Fruit fly (Drosophila melanogaster) whole organism, adult: ENCODE results near the gene Irp-1A.

Source experiments
- CG11617 ChIP-seq: fragments of 200-800 bp; sonication (Bioruptor generic); optimal IDR thresholded peaks from 2 replicates; lab custom pipeline; 2017; ENCODE audit warnings: mild to moderate bottlenecking, missing biosample characterization, missing genetic modification reagents, missing genetic modification characterization
- CG12768 ChIP-seq: fragments of 200-800 bp; sonication (Bioruptor generic); optimal IDR thresholded peaks from 2 replicates; lab custom pipeline; 2017; ENCODE audit warnings: missing biosample characterization, missing genetic modification characterization, mild to moderate bottlenecking, moderate library complexity, missing genetic modification reagents
- CG14711 ChIP-seq: fragments of 200-800 bp; sonication (Bioruptor generic); optimal IDR thresholded peaks from 2 replicates; lab custom pipeline; 2018; ENCODE audit warnings: missing biosample characterization, mild to moderate bottlenecking, missing genetic modification characterization, moderate library complexity
- CG1620 ChIP-seq: fragments of 200-800 bp; sonication (Bioruptor generic); optimal IDR thresholded peaks from 2 replicates; lab custom pipeline; 2016; ENCODE audit warnings: missing biosample characterization, missing genetic modification characterization
- CG33017 ChIP-seq: fragments of 200-800 bp; sonication (Bioruptor generic); optimal IDR thresholded peaks from 2 replicates; lab custom pipeline; 2018; ENCODE audit warnings: missing biosample characterization, mild to moderate bottlenecking, missing genetic modification characterization, moderate library complexity
- CG5204 ChIP-seq: fragments of 200-800 bp; sonication (Bioruptor generic); optimal IDR thresholded peaks from 2 replicates; lab custom pipeline; 2016; ENCODE audit warnings: missing biosample characterization, missing genetic modification characterization
- CG7045 ChIP-seq: fragments of 200-800 bp; sonication (Bioruptor generic); optimal IDR thresholded peaks from 2 replicates; lab custom pipeline; 2017; ENCODE audit warnings: missing biosample characterization, mild to moderate bottlenecking, missing genetic modification characterization
- CG7101 ChIP-seq: fragments of 200-800 bp; sonication (Bioruptor generic); optimal IDR thresholded peaks from 2 replicates; lab custom pipeline; 2018; ENCODE audit warnings: missing biosample characterization, mild to moderate bottlenecking, missing genetic modification characterization, moderate library complexity
- Clk ChIP-seq: fragments of 200-800 bp; sonication (Bioruptor generic); optimal IDR thresholded peaks from 2 replicates; lab custom pipeline; 2017; ENCODE audit warnings: missing biosample characterization, missing genetic modification characterization
- Crg-1 ChIP-seq: fragments of 200-800 bp; sonication (Bioruptor generic); optimal IDR thresholded peaks from 2 replicates; lab custom pipeline; 2016; ENCODE audit warnings: missing biosample characterization, missing genetic modification characterization
- Hr96 ChIP-seq: fragments of 200-800 bp; sonication (Bioruptor generic); optimal IDR thresholded peaks from 2 replicates; lab custom pipeline; 2016; ENCODE audit warnings: missing biosample characterization, missing genetic modification characterization
- Mnt ChIP-seq: fragments of 200-800 bp; sonication (Bioruptor generic); optimal IDR thresholded peaks from 2 replicates; lab custom pipeline; 2016; ENCODE audit warnings: missing biosample characterization, mild to moderate bottlenecking, missing genetic modification characterization
- bab1 ChIP-seq: fragments of 200-800 bp; sonication (Bioruptor generic); optimal IDR thresholded peaks from 3 replicates; lab custom pipeline; 2019; ENCODE audit warnings: missing biosample characterization, mild to moderate bottlenecking, missing genetic modification characterization, moderate library complexity
- cic ChIP-seq: fragments of 200-800 bp; sonication (Bioruptor generic); optimal IDR thresholded peaks from 2 replicates; lab custom pipeline; 2017; ENCODE audit warnings: missing biosample characterization, mild to moderate bottlenecking, missing genetic modification characterization, moderate library complexity
- cnc ChIP-seq, 2 experiments: fragments of >200 bp; optimal IDR thresholded peaks; 2 replicates each; lab custom pipeline; 2017
- kay ChIP-seq: fragments of 200-800 bp; sonication (Bioruptor generic); peaks from one replicate; lab custom pipeline; 2016; ENCODE audit warnings: missing biosample characterization, missing genetic modification characterization, borderline replicate concordance
- ovo ChIP-seq: fragments of 200-800 bp; sonication (Bioruptor generic); optimal IDR thresholded peaks from 2 replicates; lab custom pipeline; 2016; ENCODE audit warnings: missing biosample characterization, missing genetic modification characterization
- pad ChIP-seq: fragments of 200-800 bp; sonication (Bioruptor generic); optimal IDR thresholded peaks from 3 replicates; lab custom pipeline; 2017; ENCODE audit warnings: missing biosample characterization, missing genetic modification characterization, mild to moderate bottlenecking, moderate library complexity, missing genetic modification reagents
- tj ChIP-seq: fragments of 200-800 bp; sonication (Bioruptor generic); optimal IDR thresholded peaks from 3 replicates; lab custom pipeline; 2017; ENCODE audit warnings: missing biosample characterization, mild to moderate bottlenecking, missing genetic modification characterization, moderate library complexity
- toe ChIP-seq: fragments of 200-800 bp; sonication (Bioruptor generic); optimal IDR thresholded peaks from 2 replicates; lab custom pipeline; 2016; ENCODE audit warnings: missing biosample characterization, missing genetic modification characterization

The Irp-1A gene

DNA sequence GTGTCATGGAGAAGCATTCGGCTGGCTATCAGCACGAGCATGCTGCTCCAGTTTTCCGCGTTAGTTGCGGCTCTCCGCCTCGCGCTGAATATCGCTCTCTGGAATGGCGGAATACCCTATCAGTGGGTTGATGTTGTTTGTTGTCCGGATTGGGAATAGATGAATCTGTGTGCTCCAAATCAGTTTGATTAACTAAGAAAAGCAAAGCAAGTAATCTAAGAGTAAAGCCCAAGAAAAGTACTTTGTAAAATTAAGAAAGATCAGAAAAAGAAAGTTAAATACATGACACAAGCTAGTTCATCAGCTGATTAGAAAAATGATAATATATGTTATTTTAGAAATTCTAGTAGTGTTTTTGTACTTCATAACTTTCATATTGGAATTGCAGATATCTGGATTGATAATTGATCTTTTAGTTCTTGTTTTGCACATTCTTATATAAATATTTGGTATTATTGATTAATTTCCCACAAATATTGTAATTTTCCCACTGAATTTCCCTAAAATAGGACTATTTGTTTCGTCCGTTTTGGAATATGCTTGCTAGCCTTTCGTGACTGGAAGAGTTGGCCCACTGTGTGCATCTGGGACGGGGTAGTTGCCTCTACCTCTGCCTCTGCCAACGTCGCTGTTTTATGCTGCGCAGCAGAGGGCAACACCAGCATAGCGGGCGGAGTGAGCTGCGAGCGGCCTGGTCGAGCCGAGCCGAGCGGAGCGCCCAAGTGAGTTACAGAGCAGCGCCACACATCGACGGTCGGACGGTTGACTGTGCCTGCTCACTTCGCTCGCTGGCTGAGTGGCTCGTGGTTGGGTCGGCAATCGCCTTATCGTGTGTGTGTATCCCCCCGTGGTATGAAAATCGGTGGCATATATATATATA, 29.7 kb upstream of the Irp-1A start:
- TF ChIP-seq CG7045 (GFP tag; lab: Kevin White, UChicago) (no peak), Mnt (GFP tag; lab: Kevin White, UChicago) (peak; percentile 37), CG7101 (peak; percentile 1), pad (GFP tag; lab: Kevin White, UChicago) (no peak), CG1620 (GFP tag; lab: Kevin White, UChicago) (no peak), toe (GFP tag; lab: Kevin White, UChicago) (no peak), CG14711 (tag; lab: Kevin White, UChicago) (no peak), CG5204 (GFP tag; lab: Kevin White, UChicago) (peak; percentile 37), bab1 (GFP tag; lab: Kevin White, UChicago) (no peak), CG11617 (GFP tag; lab: Kevin White, UChicago) (peak; percentile 42), Hr96 (GFP tag; lab: Kevin White, UChicago) (peak; percentile 24), kay (GFP tag; lab: Kevin White, UChicago) (peak; percentile 74), CG33017 (peak; percentile 38), CG12768 (GFP tag; lab: Kevin White, UChicago) (no peak), Crg-1 (no peak)

DNA sequence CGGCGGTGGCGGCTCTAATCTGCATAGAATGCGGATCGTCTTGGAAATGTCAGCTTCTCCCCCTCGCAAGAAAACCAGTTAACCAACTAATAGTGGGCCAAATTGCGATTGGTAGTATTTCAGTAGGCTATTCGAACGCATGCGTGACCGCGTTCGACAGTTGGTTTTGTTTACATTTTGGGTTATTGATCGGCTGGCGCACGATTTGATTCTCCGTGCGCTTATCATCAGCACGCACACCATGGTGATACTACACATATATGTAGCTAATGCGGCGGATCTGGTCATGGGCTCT, 29.2 kb upstream of the Irp-1A start:
- TF ChIP-seq Mnt (GFP tag; lab: Kevin White, UChicago): no peak
- TF ChIP-seq cic (GFP tag; lab: Kevin White, UChicago): peak; percentile 67
- no peak for TF ChIP-seq Crg-1

DNA sequence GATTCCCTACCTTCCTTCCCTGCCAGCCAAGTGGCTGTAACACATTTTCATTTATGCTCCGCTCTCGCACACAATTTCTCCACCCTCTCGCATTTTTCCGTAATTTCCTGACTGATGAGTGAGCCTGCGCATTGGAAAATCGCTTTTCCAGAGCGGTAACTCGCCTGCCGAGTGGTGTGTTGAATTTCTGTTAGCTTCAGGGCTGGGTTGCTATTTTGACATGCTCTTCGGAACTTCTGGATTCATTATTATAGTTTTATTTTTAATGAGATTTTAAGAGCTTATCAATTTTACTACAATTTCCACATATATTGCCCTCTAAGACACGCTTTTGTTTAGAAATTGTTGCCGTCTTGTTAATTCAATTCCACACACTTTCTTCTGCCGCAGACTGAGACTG, 28.5 kb upstream of the Irp-1A start:
- no peak for TF ChIP-seq CG7045 (GFP tag; lab: Kevin White, UChicago)
- no peak for TF ChIP-seq CG33017
- TF ChIP-seq ovo (GFP tag; lab: Kevin White, UChicago): no peak
- TF ChIP-seq Hr96 (GFP tag; lab: Kevin White, UChicago): no peak
- TF ChIP-seq Mnt (GFP tag; lab: Kevin White, UChicago): no peak
- TF ChIP-seq kay (GFP tag; lab: Kevin White, UChicago): no peak
- no peak for TF ChIP-seq bab1 (GFP tag; lab: Kevin White, UChicago)

DNA sequence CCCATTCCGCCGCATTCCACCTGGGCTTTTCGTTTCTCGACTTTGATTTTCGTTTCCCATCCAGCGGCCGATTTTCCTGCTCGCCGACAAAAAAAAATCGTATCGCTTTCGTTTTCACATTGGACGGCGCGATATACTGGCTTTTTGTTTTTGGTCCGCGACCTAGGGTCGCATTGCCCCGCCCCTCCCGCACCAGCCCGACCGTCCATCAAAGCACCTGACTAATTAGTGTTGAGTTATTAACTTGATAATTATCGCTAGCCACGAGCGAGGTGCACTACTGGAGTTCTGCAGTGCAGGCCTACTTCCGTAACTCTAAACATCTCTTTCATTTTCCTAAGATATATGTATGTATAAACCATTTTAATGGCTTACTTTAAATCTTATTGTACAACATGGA, 27.3 kb upstream of the Irp-1A start:
- no peak for TF ChIP-seq CG11617 (GFP tag; lab: Kevin White, UChicago)
- no peak for TF ChIP-seq cic (GFP tag; lab: Kevin White, UChicago)
- no peak for TF ChIP-seq pad (GFP tag; lab: Kevin White, UChicago)
- TF ChIP-seq Hr96 (GFP tag; lab: Kevin White, UChicago): no peak
- TF ChIP-seq CG33017: no peak
- TF ChIP-seq CG12768 (GFP tag; lab: Kevin White, UChicago): no peak
- no peak for TF ChIP-seq CG7045 (GFP tag; lab: Kevin White, UChicago)
- no peak for TF ChIP-seq CG5204 (GFP tag; lab: Kevin White, UChicago)
- no peak for TF ChIP-seq Crg-1
- TF ChIP-seq cnc (optimal IDR thresholded peaks at IDR 0.05; lab: Kevin White, UChicago): no peak
- no peak for TF ChIP-seq Clk (GFP tag; lab: Kevin White, UChicago)
- TF ChIP-seq toe (GFP tag; lab: Kevin White, UChicago): no peak
- no peak for TF ChIP-seq bab1 (GFP tag; lab: Kevin White, UChicago)
- TF ChIP-seq CG1620 (GFP tag; lab: Kevin White, UChicago): no peak
- no peak for TF ChIP-seq tj (GFP tag; lab: Kevin White, UChicago)
- TF ChIP-seq CG14711 (tag; lab: Kevin White, UChicago): no peak
- no peak for TF ChIP-seq kay (GFP tag; lab: Kevin White, UChicago)
- no peak for TF ChIP-seq CG7101

DNA sequence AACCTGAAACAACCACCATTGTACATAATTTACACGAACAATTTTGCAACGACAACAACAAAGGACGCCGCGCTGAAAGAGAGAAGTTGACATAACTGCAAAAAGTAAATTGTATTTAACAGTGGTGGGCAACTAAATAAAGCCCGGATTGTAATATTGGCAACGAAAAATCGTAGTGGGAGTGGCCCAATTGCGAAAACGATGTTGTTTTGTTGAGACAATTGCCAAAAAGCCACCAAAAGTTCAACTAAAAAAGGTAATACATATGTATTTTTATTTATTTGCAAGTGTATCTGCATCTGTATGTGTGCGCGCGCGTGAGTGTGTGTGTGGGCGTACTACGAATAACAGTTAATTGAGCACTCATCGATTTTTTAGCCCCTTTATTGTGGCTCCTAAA, 26.7 kb upstream of the Irp-1A start:
- TF ChIP-seq Clk (GFP tag; lab: Kevin White, UChicago) (no peak), Crg-1 (no peak), CG14711 (tag; lab: Kevin White, UChicago) (no peak), cnc (optimal IDR thresholded peaks at IDR 0.05; lab: Kevin White, UChicago) (no peak), CG1620 (GFP tag; lab: Kevin White, UChicago) (no peak), ovo (GFP tag; lab: Kevin White, UChicago) (no peak), CG33017 (no peak), CG5204 (GFP tag; lab: Kevin White, UChicago) (no peak), pad (GFP tag; lab: Kevin White, UChicago) (no peak), CG12768 (GFP tag; lab: Kevin White, UChicago) (no peak), cic (GFP tag; lab: Kevin White, UChicago) (no peak), Mnt (GFP tag; lab: Kevin White, UChicago) (no peak), toe (GFP tag; lab: Kevin White, UChicago) (no peak)

DNA sequence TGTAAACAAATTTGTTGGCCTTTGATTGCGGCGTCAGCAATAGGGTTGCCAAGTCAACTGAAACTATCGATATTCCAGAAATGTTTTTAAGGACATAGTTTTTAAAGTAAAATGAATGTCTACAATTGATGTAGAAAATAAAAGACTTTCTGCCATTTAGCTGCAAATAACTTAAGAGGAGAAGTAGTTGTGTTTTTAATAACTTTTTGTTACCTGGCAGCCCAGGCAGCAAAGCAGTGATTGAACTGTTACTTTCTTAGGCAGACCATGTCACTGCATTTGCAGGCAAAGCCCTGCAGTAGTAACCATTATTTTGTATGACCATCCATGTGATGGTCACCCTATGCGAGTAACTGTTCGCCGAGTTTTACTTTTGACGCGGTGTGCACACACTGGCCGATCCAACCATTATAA, 26.2 kb upstream of the Irp-1A start, which contains the start of the genes rumi, CG7029 and Usp12-46:
Gene rumi, minus strand, starts transcription at position 64 of the 414 bp plus-strand sequence.
Gene CG7029, plus strand, starts transcription at position 368 of the 414 bp plus-strand sequence.
Gene Usp12-46, plus strand, starts transcription at position 368 of the 414 bp plus-strand sequence.
- no peak for TF ChIP-seq kay (GFP tag; lab: Kevin White, UChicago)
- peak; percentile 76 for TF ChIP-seq Mnt (GFP tag; lab: Kevin White, UChicago)
- TF ChIP-seq CG33017: peak; percentile 83
- TF ChIP-seq CG7045 (GFP tag; lab: Kevin White, UChicago): peak; percentile 80
- peak; percentile 79 for TF ChIP-seq ovo (GFP tag; lab: Kevin White, UChicago)
- TF ChIP-seq CG5204 (GFP tag; lab: Kevin White, UChicago): no peak
- peak; percentile 89 for TF ChIP-seq CG1620 (GFP tag; lab: Kevin White, UChicago)
- TF ChIP-seq Crg-1: peak; percentile 69
- peak; percentile 78 for TF ChIP-seq Clk (GFP tag; lab: Kevin White, UChicago)
- TF ChIP-seq bab1 (GFP tag; lab: Kevin White, UChicago): peak; percentile 90
- TF ChIP-seq toe (GFP tag; lab: Kevin White, UChicago): no peak
- TF ChIP-seq cic (GFP tag; lab: Kevin White, UChicago): peak; percentile 44
- peak; percentile 92 for TF ChIP-seq Hr96 (GFP tag; lab: Kevin White, UChicago)
- TF ChIP-seq cnc (optimal IDR thresholded peaks at IDR 0.05; lab: Kevin White, UChicago): no peak
- TF ChIP-seq pad (GFP tag; lab: Kevin White, UChicago): peak; percentile 59
- TF ChIP-seq CG11617 (GFP tag; lab: Kevin White, UChicago): peak; percentile 83
- peak; percentile 82 for TF ChIP-seq CG12768 (GFP tag; lab: Kevin White, UChicago)
- TF ChIP-seq tj (GFP tag; lab: Kevin White, UChicago): peak; percentile 89
- peak; percentile 85 for TF ChIP-seq CG7101
- peak; percentile 98 for TF ChIP-seq CG14711 (tag; lab: Kevin White, UChicago)
